Worm (Caenorhabditis elegans): ENCODE data around the gene eor-1.

DNA sequence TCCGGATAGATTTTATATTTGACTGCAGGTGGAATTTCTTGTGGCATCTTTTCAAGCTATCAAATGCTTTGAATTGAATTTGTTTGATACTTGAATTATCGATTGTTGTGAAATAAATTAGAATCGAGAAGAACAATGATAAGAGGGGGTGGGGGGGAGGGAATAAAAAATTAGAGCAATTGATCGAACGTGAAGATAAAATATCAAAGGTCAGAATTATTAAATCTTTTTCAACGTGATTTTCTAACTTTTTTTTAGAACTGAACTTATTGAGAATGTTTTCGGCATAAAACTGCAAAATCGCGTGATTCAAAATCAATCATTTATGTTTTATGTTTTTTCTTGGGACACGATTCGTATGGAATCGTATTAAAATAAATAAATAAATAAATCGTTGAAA, 28.2 kb upstream of the eor-1 start, which contains the start of gene mpz-4:
- TF ChIP-seq attf-3 (GFP tag; conservative IDR thresholded peaks at IDR 0.05), result no peak
- TF ChIP-seq snpc-4 (GFP tag; optimal IDR thresholded peaks at IDR 0.05), result no peak
- no peak for TF ChIP-seq snpc-4 (tag; optimal IDR thresholded peaks at IDR 0.05)
- no peak for TF ChIP-seq egl-44 (GFP tag; IDR thresholded peaks at IDR 0.05)
- TF ChIP-seq akir-1 (GFP tag; optimal IDR thresholded peaks at IDR 0.05), result no peak
- TF ChIP-seq atf-7 (tag; optimal IDR thresholded peaks at IDR 0.05), result no peak
- no peak for TF ChIP-seq F49E8.2 (tag; optimal IDR thresholded peaks at IDR 0.05; ENCODE audit: insufficient read depth)
- no peak for TF ChIP-seq hmg-20 (GFP tag; IDR thresholded peaks at IDR 0.05)
- TF ChIP-seq ekl-4 (GFP tag; IDR thresholded peaks at IDR 0.05), result no peak
- TF ChIP-seq tbp1 (GFP tag; optimal IDR thresholded peaks at IDR 0.05), result no peak
- TF ChIP-seq ets-4 (GFP tag; optimal IDR thresholded peaks at IDR 0.05), result no peak

Measured in whole organism, young adult.